Worm (Caenorhabditis elegans): ENCODE measurements around the gene swsn-4.

Gene swsn-4

ce11 chrIV:11179123-11179740 lies 53.4 kb downstream of the swsn-4 start, which contains the start of gene cpt-2:
TSS of gene cpt-2 (plus strand) at chrIV:11179645.
- peak; percentile 88 for TF ChIP-seq elt-2 (tag; optimal IDR thresholded peaks at IDR 0.05)
- peak; percentile 95 for TF ChIP-seq nhr-19 (GFP tag; conservative IDR thresholded peaks at IDR 0.05)
- peak; percentile 94 for TF ChIP-seq unc-130 (tag; optimal IDR thresholded peaks at IDR 0.05)
- TF ChIP-seq ceh-88 (GFP tag; IDR thresholded peaks at IDR 0.05): peak; percentile 78
- TF ChIP-seq elt-3 (tag; optimal IDR thresholded peaks at IDR 0.05): peak in 3 of 6 experiments; percentile 7 to 82 (median 79)
- TF ChIP-seq snu-23 (GFP tag; optimal IDR thresholded peaks at IDR 0.05): peak; percentile 93
- TF ChIP-seq swsn-7 (tag; optimal IDR thresholded peaks at IDR 0.05): peak; percentile 91
- TF ChIP-seq aha-1 (tag; optimal IDR thresholded peaks at IDR 0.05): peak; percentile 16
- TF ChIP-seq tbx-2 (tag; optimal IDR thresholded peaks at IDR 0.05): peak; percentile 91
- TF ChIP-seq ceh-8 (GFP tag; optimal IDR thresholded peaks at IDR 0.05): peak; percentile 91
- TF ChIP-seq fkh-4 (tag; optimal IDR thresholded peaks at IDR 0.05; ENCODE audit: borderline replicate concordance): peak; percentile 49
- TF ChIP-seq nhr-77 (tag; optimal IDR thresholded peaks at IDR 0.05): peak; percentile 66
- TF ChIP-seq fkh-8 (tag; optimal IDR thresholded peaks at IDR 0.05): peak; percentile 79
- peak; percentile 83 for TF ChIP-seq nhr-11 (tag; optimal IDR thresholded peaks at IDR 0.05)
- TF ChIP-seq jun-1 (tag; optimal IDR thresholded peaks at IDR 0.05): peak; percentile 85
- TF ChIP-seq aly-2 (tag; optimal IDR thresholded peaks at IDR 0.05): peak; percentile 54
- TF ChIP-seq hpl-2 (GFP tag; optimal IDR thresholded peaks at IDR 0.05): peak; percentile 66
- peak; percentile 75 for TF ChIP-seq sox-4 (tag; optimal IDR thresholded peaks at IDR 0.05)
- TF ChIP-seq lsy-2 (tag; optimal IDR thresholded peaks at IDR 0.05): peak; percentile 90 to 93
- TF ChIP-seq ztf-11 (tag; optimal IDR thresholded peaks at IDR 0.05): peak in 1 of 2 experiments; percentile 69
- peak; percentile 84 for TF ChIP-seq lin-13 (GFP tag; optimal IDR thresholded peaks at IDR 0.05)
- TF ChIP-seq irx-1 (tag; optimal IDR thresholded peaks at IDR 0.05): peak; percentile 87
- peak; percentile 77 for TF ChIP-seq egl-13 (tag; optimal IDR thresholded peaks at IDR 0.05)
- TF ChIP-seq nhr-85 (tag): peak; percentile 88
- peak; percentile 96 for TF ChIP-seq nhr-47 (tag; optimal IDR thresholded peaks at IDR 0.05)
- peak; percentile 37 for TF ChIP-seq ama-1 (optimal IDR thresholded peaks at IDR 0.05)
- peak; percentile 76 for TF ChIP-seq skn-1 (tag; optimal IDR thresholded peaks at IDR 0.05)
- TF ChIP-seq F16B12.6 (tag; optimal IDR thresholded peaks at IDR 0.05): peak; percentile 53
- peak; percentile 77 to 93 (median 89) for TF ChIP-seq ceh-82 (tag; optimal IDR thresholded peaks at IDR 0.05)
- TF ChIP-seq efl-1 (optimal IDR thresholded peaks at IDR 0.05): peak; percentile 81 to 86
- TF ChIP-seq efl-1 (GFP tag; optimal IDR thresholded peaks at IDR 0.05 in 1 of 2): peak; percentile 80 to 98
- peak; percentile 75 for TF ChIP-seq fkh-10 (GFP tag; optimal IDR thresholded peaks at IDR 0.05)
- peak; percentile 64 for TF ChIP-seq ztf-4 (tag; optimal IDR thresholded peaks at IDR 0.05)
- peak; percentile 85 for TF ChIP-seq unc-86 (tag; optimal IDR thresholded peaks at IDR 0.05)
- peak; percentile 92 for TF ChIP-seq isw-1 (GFP tag; IDR thresholded peaks at IDR 0.05)
- peak; percentile 83 to 90 for TF ChIP-seq lin-35 (GFP tag; optimal IDR thresholded peaks at IDR 0.05)
- peak; percentile 81 for TF ChIP-seq lin-15B (tag; optimal IDR thresholded peaks at IDR 0.05)
- TF ChIP-seq dsc-1 (tag; optimal IDR thresholded peaks at IDR 0.05): peak; percentile 91
- TF ChIP-seq C04F5.9 (tag; optimal IDR thresholded peaks at IDR 0.05): peak; percentile 58
- TF ChIP-seq grh-1 (GFP tag; IDR thresholded peaks at IDR 0.05): peak; percentile 89
- peak; percentile 91 for TF ChIP-seq xbp-1 (tag; optimal IDR thresholded peaks at IDR 0.05)
- peak; percentile 49 for TF ChIP-seq zip-4 (GFP tag; optimal IDR thresholded peaks at IDR 0.05)
- peak; percentile 81 for TF ChIP-seq lir-3 (tag; optimal IDR thresholded peaks at IDR 0.05; ENCODE audit: poor library complexity)
- TF ChIP-seq lin-14 (GFP tag; optimal IDR thresholded peaks at IDR 0.05): peak; percentile 85
- TF ChIP-seq lin-39 (tag; optimal IDR thresholded peaks at IDR 0.05): peak; percentile 86
- TF ChIP-seq snpc-4 (tag; optimal IDR thresholded peaks at IDR 0.05): peak; percentile 79
- peak; percentile 94 for TF ChIP-seq nhr-71 (tag; optimal IDR thresholded peaks at IDR 0.05)
- peak; percentile 72 for TF ChIP-seq pax-3 (tag; optimal IDR thresholded peaks at IDR 0.05)
- peak; percentile 91 for TF ChIP-seq mep-1 (tag; optimal IDR thresholded peaks at IDR 0.05)
- peak; percentile 74 for TF ChIP-seq C16A3.4 (tag; optimal IDR thresholded peaks at IDR 0.05)
- peak in 1 of 2 experiments; percentile 86 for TF ChIP-seq mdl-1 (tag; optimal IDR thresholded peaks at IDR 0.05)
- TF ChIP-seq sup-37 (GFP tag; optimal IDR thresholded peaks at IDR 0.05): peak; percentile 46

Data from whole organism, L1 larva.